Worm (Caenorhabditis elegans) whole organism, L4 larva: ENCODE measurements around the gene pals-32.

Source experiments
- D1046.2 ChIP-seq: fragments of 200-800 bp; sonication (Bioruptor generic); IDR thresholded peaks from 2 replicates; pipeline ENCODE4 v1.3.6; 2022; ENCODE audit warnings: missing genetic modification characterization, missing compliant biosample characterization
- ceh-32 ChIP-seq: sonication (generic microtip); optimal IDR thresholded peaks from 2 replicates; lab custom pipeline; 2016; ENCODE audit warnings: mild to moderate bottlenecking, missing genetic modification characterization, missing compliant biosample characterization; ENCODE audit not compliant: poor library complexity
- jun-1 ChIP-seq: fragments of 150-350 bp; optimal IDR thresholded peaks from 2 replicates; lab custom pipeline; 2014; ENCODE audit warnings: missing biosample characterization, missing genetic modification reagents, missing genetic modification characterization
- lin-15B ChIP-seq: fragments of 150-350 bp; sonication (generic microtip); optimal IDR thresholded peaks from 3 replicates; lab custom pipeline; 2014; ENCODE audit warnings: missing biosample characterization, missing genetic modification characterization
- lin-39 ChIP-seq: fragments of 150-350 bp; optimal IDR thresholded peaks from 2 replicates; lab custom pipeline; 2014; ENCODE audit warnings: missing biosample characterization, missing genetic modification reagents, missing genetic modification characterization
- nhr-111 ChIP-seq: fragments of 200-800 bp; sonication (Bioruptor generic); optimal IDR thresholded peaks from 2 replicates; lab custom pipeline; 2018; ENCODE audit warnings: mild to moderate bottlenecking, missing genetic modification characterization, missing compliant biosample characterization
- nhr-237 ChIP-seq: sonication (generic microtip); optimal IDR thresholded peaks from 2 replicates; lab custom pipeline; 2017; ENCODE audit warnings: missing biosample characterization, missing genetic modification characterization
- nhr-42 ChIP-seq: fragments of 200-800 bp; sonication (Bioruptor generic); IDR thresholded peaks from 2 replicates; pipeline ENCODE4 v1.3.6; 2022; ENCODE audit warnings: missing genetic modification characterization, missing compliant biosample characterization
- nhr-77 ChIP-seq: fragments of 150-350 bp; optimal IDR thresholded peaks from 2 replicates; lab custom pipeline; 2014; ENCODE audit warnings: missing biosample characterization, missing genetic modification characterization
- php-3 ChIP-seq: fragments of 200-800 bp; sonication (Bioruptor generic); IDR thresholded peaks from 2 replicates; pipeline ENCODE4 v1.3.6; 2022; ENCODE audit warnings: missing genetic modification reagents, missing genetic modification characterization, missing compliant biosample characterization
- pqm-1 ChIP-seq: sonication (generic microtip); optimal IDR thresholded peaks from 2 replicates; lab custom pipeline; 2017; ENCODE audit warnings: missing biosample characterization, missing genetic modification characterization
- tra-1 ChIP-seq: fragments of 200-800 bp; sonication (Bioruptor generic); IDR thresholded peaks from 2 replicates; pipeline ENCODE4 v1.3.6; 2022; ENCODE audit warnings: missing genetic modification reagents, missing genetic modification characterization, missing compliant biosample characterization
- unc-39 ChIP-seq: sonication (generic microtip); optimal IDR thresholded peaks from 2 replicates; lab custom pipeline; 2017; ENCODE audit warnings: missing biosample characterization, missing genetic modification characterization
- unc-62 ChIP-seq, 3 experiments: fragments of 150-350 bp in 1 of 3; sonication (generic microtip); optimal IDR thresholded peaks in 2 of 3; peaks in 1 of 3; 1 replicate in 1 of 3; 2 replicates in 2 of 3; lab custom pipeline; 2014 to 2017; ENCODE audit warnings: missing biosample characterization in 3 of 3, missing genetic modification characterization in 3 of 3, missing genetic modification reagents in 3 of 3, missing genotype in 1 of 3

DNA sequence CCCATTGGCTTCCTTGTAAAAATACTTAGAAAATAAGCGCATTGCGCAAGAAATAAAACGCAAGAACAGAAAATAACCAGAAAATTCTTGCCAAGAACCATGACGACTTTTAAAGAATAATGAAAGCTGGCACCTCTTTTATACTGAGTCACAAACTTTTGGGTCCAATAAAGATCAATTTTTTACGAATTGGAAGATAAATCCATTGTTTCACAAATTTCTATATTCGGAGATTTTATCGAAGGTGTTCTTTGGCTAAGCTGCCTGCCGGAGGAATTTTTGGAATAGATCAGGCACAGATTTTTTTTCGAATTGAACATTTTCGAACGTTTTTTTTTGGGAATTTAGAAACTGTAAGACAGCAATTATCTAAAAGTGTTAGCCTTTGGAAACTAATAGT, 16.5 kb downstream of the pals-32 start, which contains the start of gene C31B8.9:
- TF ChIP-seq lin-39 (tag; lab: Kevin White, UChicago) (no peak), pqm-1 (no peak), nhr-237 (no peak), unc-62 (GFP tag; optimal IDR thresholded peaks at IDR 0.05 in 1 of 2; lab: Kevin White, UChicago) (no peak), unc-62 (tag; optimal IDR thresholded peaks at IDR 0.05; lab: Kevin White, UChicago) (no peak), unc-39 (tag; lab: Kevin White, UChicago) (no peak), D1046.2 (GFP tag; lab: Robert Waterston, UW) (no peak), tra-1 (GFP tag; lab: Robert Waterston, UW) (no peak), nhr-42 (GFP tag; lab: Robert Waterston, UW) (no peak), ceh-32 (tag; lab: Kevin White, UChicago) (no peak), jun-1 (tag; lab: Kevin White, UChicago) (no peak), php-3 (GFP tag; lab: Robert Waterston, UW) (no peak), lin-15B (tag; lab: Kevin White, UChicago) (no peak), nhr-77 (tag; lab: Kevin White, UChicago) (no peak), nhr-111 (GFP tag; lab: Kevin White, UChicago) (no peak)
